Fruit fly (Drosophila melanogaster): Measurements from ENCODE around the gene KLHL18.

The KLHL18 gene

DNA sequence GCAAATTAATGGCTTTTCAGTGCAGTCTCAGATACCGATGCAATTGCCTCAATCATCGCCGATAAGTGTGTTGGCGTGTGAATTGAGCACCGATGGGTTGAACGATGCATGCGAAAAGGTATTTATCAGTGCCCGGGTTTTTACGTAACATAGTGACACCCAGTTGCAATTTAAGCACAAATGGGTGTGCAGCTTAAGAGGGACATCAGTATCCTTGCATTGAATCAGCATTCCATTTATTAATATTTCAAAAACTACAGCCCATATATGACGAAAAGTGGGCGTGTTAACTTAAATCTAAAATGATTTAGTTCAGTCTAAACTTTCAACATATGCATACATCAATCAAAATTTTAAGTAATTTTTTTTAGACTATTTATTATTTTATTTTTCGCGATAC is 22.6 kb upstream of the KLHL18 start, which contains the start of gene ssp5 (continued):
- TF ChIP-seq phol (tag; optimal IDR thresholded peaks at IDR 0.05) (no peak), CG7357 (GFP tag; IDR thresholded peaks at IDR 0.05) (no peak)

DNA sequence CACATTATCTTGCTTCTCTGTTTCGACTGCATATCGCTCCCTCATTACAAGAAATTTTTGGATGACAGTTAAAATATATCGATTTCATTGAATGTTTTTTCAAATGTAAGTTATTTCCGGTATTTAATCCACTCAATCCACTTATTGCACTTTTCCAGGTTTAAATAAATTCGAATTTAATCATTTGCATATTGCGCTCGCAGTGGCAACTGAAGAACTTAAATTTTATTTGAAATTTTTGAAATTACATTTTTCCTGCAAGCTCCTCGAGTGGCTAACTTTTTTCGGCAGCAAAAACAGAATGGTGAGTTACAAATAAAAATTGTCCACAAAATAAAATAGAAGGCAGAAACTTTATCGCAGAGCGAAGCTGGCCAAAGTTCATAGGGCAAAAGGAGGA is 21.4 kb upstream of the KLHL18 start, which contains the start of the genes CG31358, CG42504 and CG42505:
Gene CG31358, minus strand, starts transcription at position 101 of the 400 bp plus-strand sequence.
Gene CG42504, minus strand, starts transcription at position 101 of the 400 bp plus-strand sequence.
Gene CG42505, minus strand, starts transcription at position 101 of the 400 bp plus-strand sequence.
- TF ChIP-seq ranshi (GFP tag; IDR thresholded peaks at IDR 0.05) = no peak
- TF ChIP-seq Ptx1 (GFP tag; IDR thresholded peaks at IDR 0.05) = no peak
- no peak for TF ChIP-seq ems (GFP tag; optimal IDR thresholded peaks at IDR 0.05)
- TF ChIP-seq CoRest (tag; optimal IDR thresholded peaks at IDR 0.05) = no peak
- TF ChIP-seq ATbp (GFP tag; optimal IDR thresholded peaks at IDR 0.05) = no peak
- TF ChIP-seq repo (GFP tag; optimal IDR thresholded peaks at IDR 0.05) = no peak
- no peak for TF ChIP-seq Dek (tag; optimal IDR thresholded peaks at IDR 0.05)
- no peak for TF ChIP-seq salm (tag; optimal IDR thresholded peaks at IDR 0.05)
- no peak for TF ChIP-seq Sin3A (optimal IDR thresholded peaks at IDR 0.05)
- no peak for TF ChIP-seq CG9797 (GFP tag; optimal IDR thresholded peaks at IDR 0.05)
- no peak for TF ChIP-seq ro (GFP tag; IDR thresholded peaks at IDR 0.05)
- no peak for TF ChIP-seq Rfx (GFP tag; IDR thresholded peaks at IDR 0.05)

- TF ChIP-seq amos (GFP tag; IDR thresholded peaks at IDR 0.05; ENCODE audit: partially characterized antibody) (no peak), Oli (tag; optimal IDR thresholded peaks at IDR 0.05) (no peak), pfk (GFP tag; optimal IDR thresholded peaks at IDR 0.05) (peak; percentile 90), ewg (GFP tag; optimal IDR thresholded peaks at IDR 0.05) (peak; percentile 58), stwl (tag; optimal IDR thresholded peaks at IDR 0.05) (peak; percentile 16), scrt (GFP tag; optimal IDR thresholded peaks at IDR 0.05) (peak; percentile 97)
Measured at dm6 chr3R:12020987-12021386, 10.8 kb upstream of the KLHL18 start.

DNA sequence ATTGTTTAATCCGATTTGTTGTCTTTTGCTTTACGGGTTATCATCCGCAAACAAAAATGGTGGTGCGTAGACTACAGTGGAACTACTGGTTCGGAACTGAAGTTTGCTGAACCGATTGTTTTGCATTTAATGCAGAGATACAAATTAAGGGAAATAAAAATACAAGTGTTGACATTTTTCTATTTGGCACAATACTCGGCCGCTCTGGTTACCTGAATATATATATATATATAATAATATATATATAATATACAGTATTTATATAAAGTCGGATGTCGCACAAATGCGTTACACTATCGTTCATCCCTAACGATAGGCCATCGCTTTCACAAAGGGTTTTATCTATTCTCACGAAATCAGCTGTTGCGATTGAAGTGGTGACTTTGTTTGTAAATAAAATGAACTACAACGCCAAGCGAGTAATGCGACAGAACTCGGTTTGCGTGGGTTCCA is 6.6 kb upstream of the KLHL18 start, which contains the start of the genes DCAF12 and Spt3:
Gene DCAF12, minus strand, starts transcription at position 204 of the 453 bp plus-strand sequence.
Gene Spt3, plus strand, starts transcription at position 329 of the 453 bp plus-strand sequence.
- peak; percentile 76 for TF ChIP-seq Sry-β (GFP tag; optimal IDR thresholded peaks at IDR 0.05)
- no peak for TF ChIP-seq CG17912 (GFP tag; optimal IDR thresholded peaks at IDR 0.05)
- 0 out of 2 replicates have a peak, but pooled peaks have one; percentile 23 for TF ChIP-seq CG32772 (GFP tag; IDR thresholded peaks at IDR 0.05)
- TF ChIP-seq CG3995 (GFP tag; optimal IDR thresholded peaks at IDR 0.05) = peak; percentile 27
- TF ChIP-seq grn (GFP tag; optimal IDR thresholded peaks at IDR 0.05) = peak; percentile 74
- no peak for TF ChIP-seq CG13624 (GFP tag; optimal IDR thresholded peaks at IDR 0.05)
- peak; percentile 42 for TF ChIP-seq CG4424 (GFP tag; optimal IDR thresholded peaks at IDR 0.05)
- no peak for TF ChIP-seq fd102C (GFP tag; optimal IDR thresholded peaks at IDR 0.05)
- TF ChIP-seq prd (optimal IDR thresholded peaks at IDR 0.05) = no peak
- peak; percentile 69; the same call in 2 of the 3 replicates for TF ChIP-seq prd (GFP tag; IDR thresholded peaks at IDR 0.05)
- TF ChIP-seq B-H2 (GFP tag; optimal IDR thresholded peaks at IDR 0.05) = peak; percentile 48
- TF ChIP-seq CG9797 (GFP tag; optimal IDR thresholded peaks at IDR 0.05) = peak; percentile 12
- peak; percentile 5 for TF ChIP-seq YL-1 (GFP tag; optimal IDR thresholded peaks at IDR 0.05)
- TF ChIP-seq stwl (tag; optimal IDR thresholded peaks at IDR 0.05) = peak; percentile 82
- TF ChIP-seq inv (GFP tag; IDR thresholded peaks at IDR 0.05; ENCODE audit: partially characterized antibody) = peak; percentile 96
- peak; percentile 28 for TF ChIP-seq Spps (tag; optimal IDR thresholded peaks at IDR 0.05)
- no peak for TF ChIP-seq sd (tag; optimal IDR thresholded peaks at IDR 0.05)
- TF ChIP-seq wdn (GFP tag; IDR thresholded peaks at IDR 0.05) = 0 out of 2 replicates have a peak, but pooled peaks have one; percentile 21
- TF ChIP-seq CG10267 (tag; optimal IDR thresholded peaks at IDR 0.05) = peak; percentile 70
- TF ChIP-seq Dp (GFP tag; optimal IDR thresholded peaks at IDR 0.05) = no peak
- TF ChIP-seq CG5245 (GFP tag; optimal IDR thresholded peaks at IDR 0.05) = no peak
- TF ChIP-seq CG8944 (GFP tag; optimal IDR thresholded peaks at IDR 0.05) = no peak
- no peak for TF ChIP-seq p53 (GFP tag; optimal IDR thresholded peaks at IDR 0.05)
- no peak for TF ChIP-seq chm (GFP tag; IDR thresholded peaks at IDR 0.05)
- no peak for TF ChIP-seq Atf6 (GFP tag; IDR thresholded peaks at IDR 0.05)
- TF ChIP-seq Hmr (GFP tag; optimal IDR thresholded peaks at IDR 0.05) = no peak
- TF ChIP-seq Gsc (GFP tag; IDR thresholded peaks at IDR 0.05) = no peak
- peak; percentile 48; the same call in 1 of the 2 replicates for TF ChIP-seq CG7372 (GFP tag; IDR thresholded peaks at IDR 0.05)
- TF ChIP-seq al (GFP tag; IDR thresholded peaks at IDR 0.05) = peak; percentile 51; the same call in 1 of the 2 replicates
